Worm (Caenorhabditis elegans) whole organism, late embryonic: ENCODE results near the gene soc-1.

Experiments
- F13H6.1 ChIP-seq: sonication (generic microtip); optimal IDR thresholded peaks from 2 replicates; lab custom pipeline; 2016; ENCODE audit warnings: missing genetic modification characterization, missing compliant biosample characterization
- K02D7.2 ChIP-seq: sonication (generic microtip); optimal IDR thresholded peaks from 2 replicates; lab custom pipeline; 2017; ENCODE audit warnings: mild to moderate bottlenecking, missing genetic modification characterization, missing compliant biosample characterization
- K09A11.1 ChIP-seq: sonication (generic microtip); optimal IDR thresholded peaks from 2 replicates; lab custom pipeline; 2017; ENCODE audit warnings: antibody characterized with exemption, mild to moderate bottlenecking, missing genetic modification characterization, missing compliant biosample characterization; ENCODE audit not compliant: insufficient read depth
- T23F11.4 ChIP-seq: fragments of 200-800 bp; sonication (Bioruptor generic); optimal IDR thresholded peaks from 2 replicates; lab custom pipeline; 2018; ENCODE audit warnings: mild to moderate bottlenecking, missing genetic modification characterization, missing compliant biosample characterization
- ahr-1 ChIP-seq: sonication (generic microtip); optimal IDR thresholded peaks from 2 replicates; lab custom pipeline; 2016; ENCODE audit warnings: missing genetic modification characterization, missing compliant biosample characterization
- ceh-14 ChIP-seq: sonication (generic microtip); optimal IDR thresholded peaks from 2 replicates; lab custom pipeline; 2016; ENCODE audit warnings: missing genotype, missing genetic modification characterization, missing compliant biosample characterization
- ceh-19 ChIP-seq: fragments of 200-800 bp; sonication (Bioruptor generic); optimal IDR thresholded peaks from 2 replicates; lab custom pipeline; 2018; ENCODE audit warnings: mild to moderate bottlenecking, missing genetic modification characterization, missing compliant biosample characterization
- ceh-2 ChIP-seq: sonication (generic microtip); optimal IDR thresholded peaks from 2 replicates; lab custom pipeline; 2016; ENCODE audit warnings: missing genotype, missing genetic modification characterization, missing compliant biosample characterization
- ceh-24 ChIP-seq: sonication (generic microtip); optimal IDR thresholded peaks from 2 replicates; lab custom pipeline; 2016; ENCODE audit warnings: mild to moderate bottlenecking, missing genetic modification characterization, missing compliant biosample characterization
- ceh-30 ChIP-seq: fragments of 150-350 bp; optimal IDR thresholded peaks from 2 replicates; lab custom pipeline; 2014; ENCODE audit warnings: missing biosample characterization, missing genetic modification characterization
- ceh-31 ChIP-seq: sonication (generic microtip); optimal IDR thresholded peaks from 2 replicates; lab custom pipeline; 2016; ENCODE audit warnings: missing genetic modification characterization, missing compliant biosample characterization
- ceh-45 ChIP-seq: fragments of 200-800 bp; sonication (Bioruptor generic); IDR thresholded peaks from 2 replicates; pipeline ENCODE4 v1.3.6; 2022; ENCODE audit warnings: missing genetic modification reagents, missing genetic modification characterization, missing compliant biosample characterization
- ceh-6 ChIP-seq: fragments of 200-800 bp; sonication (Bioruptor generic); optimal IDR thresholded peaks from 2 replicates; lab custom pipeline; 2018; ENCODE audit warnings: mild to moderate bottlenecking, missing genetic modification characterization, missing compliant biosample characterization
- dmd-4 ChIP-seq: sonication (generic microtip); optimal IDR thresholded peaks from 2 replicates; lab custom pipeline; 2016; ENCODE audit warnings: borderline replicate concordance, missing genetic modification characterization, missing compliant biosample characterization
- ets-4 ChIP-seq: sonication (generic microtip); optimal IDR thresholded peaks from 2 replicates; lab custom pipeline; 2016; ENCODE audit warnings: missing genetic modification characterization, missing compliant biosample characterization
- fax-1 ChIP-seq: sonication (generic microtip); optimal IDR thresholded peaks from 2 replicates; lab custom pipeline; 2016; ENCODE audit warnings: missing genotype, missing genetic modification characterization, missing compliant biosample characterization
- fkh-10 ChIP-seq: fragments of 150-350 bp; optimal IDR thresholded peaks from 2 replicates; lab custom pipeline; 2014; ENCODE audit warnings: missing biosample characterization, missing genetic modification reagents, missing genetic modification characterization
- fkh-6 ChIP-seq: sonication (generic microtip); optimal IDR thresholded peaks from 2 replicates; lab custom pipeline; 2016; ENCODE audit warnings: missing genetic modification characterization, missing compliant biosample characterization
- gmeb-2 ChIP-seq: sonication (generic microtip); optimal IDR thresholded peaks from 2 replicates; lab custom pipeline; 2016; ENCODE audit warnings: missing genetic modification characterization, inconsistent platforms, missing compliant biosample characterization
- hlh-13 ChIP-seq: fragments of 200-800 bp; sonication (Bioruptor generic); optimal IDR thresholded peaks from 2 replicates; lab custom pipeline; 2018; ENCODE audit warnings: mild to moderate bottlenecking, missing genetic modification characterization, missing compliant biosample characterization
- hlh-30 ChIP-seq: sonication (generic microtip); optimal IDR thresholded peaks from 2 replicates; lab custom pipeline; 2017; ENCODE audit warnings: antibody characterized with exemption, missing genetic modification characterization, missing compliant biosample characterization; ENCODE audit not compliant: insufficient read depth
- lim-6 ChIP-seq: sonication (generic microtip); optimal IDR thresholded peaks from 2 replicates; lab custom pipeline; 2016; ENCODE audit warnings: missing genetic modification characterization, missing compliant biosample characterization
- lin-11 ChIP-seq: fragments of 200-800 bp; sonication (Bioruptor generic); optimal IDR thresholded peaks from 2 replicates; lab custom pipeline; 2018; ENCODE audit warnings: mild to moderate bottlenecking, missing genetic modification characterization, missing compliant biosample characterization
- madf-2 ChIP-seq: sonication (generic microtip); optimal IDR thresholded peaks from 2 replicates; lab custom pipeline; 2017; ENCODE audit warnings: missing genetic modification characterization, missing compliant biosample characterization
- mec-3 ChIP-seq: sonication (generic microtip); optimal IDR thresholded peaks from 2 replicates; lab custom pipeline; 2016; ENCODE audit warnings: borderline replicate concordance, missing genetic modification characterization, missing compliant biosample characterization
- nhr-11 ChIP-seq: fragments of 150-350 bp; optimal IDR thresholded peaks from 2 replicates; lab custom pipeline; 2014; ENCODE audit warnings: missing biosample characterization, missing genetic modification characterization
- pag-3 ChIP-seq: sonication (generic microtip); optimal IDR thresholded peaks from 2 replicates; lab custom pipeline; 2016; ENCODE audit warnings: missing compliant biosample characterization, missing genetic modification characterization, borderline replicate concordance
- pha-2 ChIP-seq: sonication (generic microtip); optimal IDR thresholded peaks from 2 replicates; lab custom pipeline; 2017; ENCODE audit warnings: mild to moderate bottlenecking, missing genetic modification characterization, missing compliant biosample characterization
- pqm-1 ChIP-seq: sonication (generic microtip); optimal IDR thresholded peaks from 2 replicates; lab custom pipeline; 2016; ENCODE audit warnings: missing genetic modification characterization, missing compliant biosample characterization
- ref-2 ChIP-seq: sonication (generic microtip); optimal IDR thresholded peaks from 2 replicates; lab custom pipeline; 2016; ENCODE audit warnings: missing genetic modification characterization, missing compliant biosample characterization
- sdc-2 ChIP-seq: sonication (generic microtip); optimal IDR thresholded peaks from 2 replicates; lab custom pipeline; 2016; ENCODE audit warnings: missing genotype, missing genetic modification characterization, missing compliant biosample characterization
- sox-2 ChIP-seq: fragments of 200-800 bp; sonication (Bioruptor generic); IDR thresholded peaks from 2 replicates; pipeline ENCODE4 v1.3.6; 2022; ENCODE audit warnings: missing genetic modification reagents, missing genetic modification characterization, missing compliant biosample characterization
- sox-4 ChIP-seq: sonication (generic microtip); optimal IDR thresholded peaks from 2 replicates; lab custom pipeline; 2017; ENCODE audit warnings: mild to moderate bottlenecking, missing genetic modification characterization, inconsistent platforms, missing compliant biosample characterization
- tbx-7 ChIP-seq: sonication (generic microtip); optimal IDR thresholded peaks from 2 replicates; lab custom pipeline; 2016; ENCODE audit warnings: missing genotype, missing genetic modification characterization, missing compliant biosample characterization
- ttx-3 ChIP-seq: sonication (generic microtip); optimal IDR thresholded peaks from 2 replicates; lab custom pipeline; 2016; ENCODE audit warnings: missing genetic modification reagents, missing genetic modification characterization, missing compliant biosample characterization
- unc-42 ChIP-seq: sonication (generic microtip); optimal IDR thresholded peaks from 2 replicates; lab custom pipeline; 2016; ENCODE audit warnings: missing genotype, missing genetic modification characterization, missing compliant biosample characterization
- unc-55 ChIP-seq: sonication (generic microtip); optimal IDR thresholded peaks from 2 replicates; lab custom pipeline; 2017; ENCODE audit warnings: missing biosample characterization, missing genetic modification reagents, missing genetic modification characterization
- ztf-16 ChIP-seq: sonication (generic microtip); optimal IDR thresholded peaks from 2 replicates; lab custom pipeline; 2017; ENCODE audit warnings: missing genetic modification characterization, missing compliant biosample characterization

The soc-1 gene

ce11 chrV:4640501-4641150, 2.1 kb upstream of the soc-1 start:
- TF ChIP-seq pag-3 (tag; lab: Kevin White, UChicago) (no peak), hlh-30 (tag; lab: Kevin White, UChicago) (no peak), sox-2 (GFP tag; lab: Robert Waterston, UW) (no peak), lin-11 (tag; lab: Kevin White, UChicago) (no peak), ceh-19 (no peak), ahr-1 (tag; lab: Kevin White, UChicago) (no peak), ets-4 (tag; lab: Kevin White, UChicago) (no peak), ceh-30 (no peak), lim-6 (tag; lab: Kevin White, UChicago) (no peak), F13H6.1 (no peak), pha-2 (no peak), K09A11.1 (no peak), unc-42 (tag; lab: Kevin White, UChicago) (no peak), tbx-7 (no peak), hlh-13 (GFP tag; lab: Kevin White, UChicago) (no peak), fkh-6 (tag; lab: Kevin White, UChicago) (no peak)
- TF ChIP-seq, all 69 proteins: peak for 0

ce11 chrV:4647279-4647819, 4.6 kb downstream of the soc-1 start:
- no peak for TF ChIP-seq unc-55 (GFP tag; lab: Kevin White, UChicago)

- TF ChIP-seq K02D7.2 (tag; lab: Kevin White, UChicago) (peak; percentile 15), fkh-10 (GFP tag; lab: Kevin White, UChicago) (no peak), lin-11 (tag; lab: Kevin White, UChicago) (peak; percentile 1), mec-3 (tag; lab: Kevin White, UChicago) (peak; percentile 67), ceh-30 (no peak), ceh-14 (tag; lab: Kevin White, UChicago) (peak; percentile 29), ceh-31 (tag; lab: Kevin White, UChicago) (peak; percentile 21), nhr-11 (tag; lab: Kevin White, UChicago) (no peak), madf-2 (tag; lab: Kevin White, UChicago) (peak; percentile 42), ztf-16 (tag; lab: Kevin White, UChicago) (peak; percentile 70), ceh-6 (GFP tag; lab: Kevin White, UChicago) (peak; percentile 32), dmd-4 (tag; lab: Kevin White, UChicago) (peak; percentile 25), pqm-1 (no peak), ceh-24 (tag; lab: Kevin White, UChicago) (no peak), ttx-3 (tag; lab: Kevin White, UChicago) (no peak), sdc-2 (no peak), F13H6.1 (peak; percentile 49), ceh-2 (peak; percentile 24), T23F11.4 (GFP tag; lab: Kevin White, UChicago) (peak; percentile 93), sox-4 (tag; lab: Kevin White, UChicago) (peak; percentile 43), gmeb-2 (peak; percentile 24), ceh-45 (0 out of 2 replicates have a peak, but pooled peaks have one; percentile 29), fax-1 (tag; lab: Kevin White, UChicago) (no peak), ref-2 (tag; lab: Kevin White, UChicago) (peak; percentile 50)
These were observed 5.1 kb downstream of the soc-1 start, which contains the start of gene F41F3.3 for ce11 chrV:4647857-4648256. Gene F41F3.3 (minus strand): TSS chrV:4648239.
